Worm (Caenorhabditis elegans) whole organism, young adult: ENCODE data around the gene acs-5.
A peak's percentile ranks its signal among the peaks of the same experiment; 100 is the strongest.

ENCODE experiments used
- B0336.3 ChIP-seq: fragments of 200-800 bp; sonication (Bioruptor generic); IDR thresholded peaks from 2 replicates; pipeline ENCODE4 v1.3.6; 2022; ENCODE audit warnings: missing genetic modification characterization, missing compliant biosample characterization
- C06A6.2 ChIP-seq: fragments of 200-800 bp; sonication (Bioruptor generic); conservative IDR thresholded peaks from 2 replicates; pipeline ENCODE4 v1.3.6; 2022; ENCODE audit warnings: missing genetic modification characterization, missing compliant biosample characterization
- F33H1.4 ChIP-seq: fragments of 200-800 bp; sonication (Bioruptor generic); IDR thresholded peaks from 2 replicates; pipeline ENCODE4 v1.3.6; 2022; ENCODE audit warnings: missing genetic modification reagents, missing genetic modification characterization, missing compliant biosample characterization
- F37B4.10 ChIP-seq: fragments of 200-800 bp; sonication (Bioruptor generic); IDR thresholded peaks from 2 replicates; pipeline ENCODE4 v1.3.6; 2022; ENCODE audit warnings: missing genetic modification characterization, missing compliant biosample characterization
- F49E8.2 ChIP-seq: sonication (generic microtip); optimal IDR thresholded peaks from 3 replicates; lab custom pipeline; 2017; ENCODE audit warnings: missing genetic modification characterization, mild to moderate bottlenecking, missing compliant biosample characterization, antibody characterized with exemption, moderate library complexity; ENCODE audit not compliant: insufficient read depth
- F57A8.1 ChIP-seq: fragments of 200-800 bp; sonication (Bioruptor generic); optimal IDR thresholded peaks from 2 replicates; lab custom pipeline; 2018; ENCODE audit warnings: mild to moderate bottlenecking, missing genetic modification characterization, moderate library complexity, missing compliant biosample characterization
- K11D2.4 ChIP-seq: fragments of 200-800 bp; sonication (Bioruptor generic); IDR thresholded peaks from 2 replicates; pipeline ENCODE4 v1.3.6; 2022; ENCODE audit warnings: missing genetic modification reagents, missing genetic modification characterization, missing compliant biosample characterization
- T26A5.8 ChIP-seq: sonication (generic microtip); optimal IDR thresholded peaks from 2 replicates; lab custom pipeline; 2016; ENCODE audit warnings: missing genetic modification characterization, missing compliant biosample characterization
- Y53F4B.3 ChIP-seq: fragments of 200-800 bp; sonication (Bioruptor generic); IDR thresholded peaks from 2 replicates; pipeline ENCODE4 v1.3.6; 2022; ENCODE audit warnings: missing genetic modification reagents, missing genetic modification characterization, missing compliant biosample characterization
- Y95B8A.8 ChIP-seq: fragments of 200-800 bp; sonication (Bioruptor generic); IDR thresholded peaks from 2 replicates; pipeline ENCODE4 v1.3.6; 2022; ENCODE audit warnings: missing genetic modification reagents, missing genetic modification characterization, missing compliant biosample characterization
- ZK185.1 ChIP-seq: sonication (generic microtip); optimal IDR thresholded peaks from 2 replicates; lab custom pipeline; 2016; ENCODE audit warnings: mild to moderate bottlenecking, missing genetic modification characterization, missing compliant biosample characterization; ENCODE audit not compliant: poor library complexity, severe bottlenecking
- aptf-3 ChIP-seq: fragments of 200-800 bp; sonication (Bioruptor generic); IDR thresholded peaks from 2 replicates; pipeline ENCODE4 v1.3.6; 2022; ENCODE audit warnings: missing genetic modification characterization, missing compliant biosample characterization
- athp-1 ChIP-seq: sonication (generic microtip); optimal IDR thresholded peaks from 2 replicates; lab custom pipeline; 2017; ENCODE audit warnings: mild to moderate bottlenecking, missing genetic modification characterization, missing compliant biosample characterization
- attf-5 ChIP-seq: fragments of 200-800 bp; sonication (Bioruptor generic); optimal IDR thresholded peaks from 2 replicates; lab custom pipeline; 2018; ENCODE audit warnings: mild to moderate bottlenecking, missing genetic modification characterization, missing compliant biosample characterization
- attf-6 ChIP-seq: fragments of 200-800 bp; sonication (Bioruptor generic); IDR thresholded peaks from 2 replicates; pipeline ENCODE4 v1.3.6; 2022; ENCODE audit warnings: missing genetic modification reagents, missing genetic modification characterization, missing compliant biosample characterization
- cebp-1 ChIP-seq, 2 experiments: fragments of 200-800 bp in 1 of 2; sonication (Bioruptor generic) in 1 of 2; sonication (generic microtip) in 1 of 2; IDR thresholded peaks in 1 of 2; optimal IDR thresholded peaks in 1 of 2; 2 replicates each; pipeline versions ENCODE4 v1.3.6 to Lab custom; 2017 to 2022; ENCODE audit warnings: missing compliant biosample characterization in 2 of 2, missing genetic modification characterization in 2 of 2, mild to moderate bottlenecking in 1 of 2, missing genetic modification reagents in 1 of 2, moderate library complexity in 1 of 2
- ceh-100 ChIP-seq: fragments of 200-800 bp; sonication (Bioruptor generic); IDR thresholded peaks from 2 replicates; pipeline ENCODE4 v1.3.6; 2022; ENCODE audit warnings: missing genetic modification reagents, missing genetic modification characterization, missing compliant biosample characterization
- ceh-27 ChIP-seq: fragments of 200-800 bp; sonication (Bioruptor generic); optimal IDR thresholded peaks from 2 replicates; lab custom pipeline; 2018; ENCODE audit warnings: mild to moderate bottlenecking, missing genetic modification characterization, moderate library complexity, missing compliant biosample characterization
- ceh-58 ChIP-seq: fragments of 200-800 bp; sonication (Bioruptor generic); IDR thresholded peaks from 2 replicates; pipeline ENCODE4 v1.3.6; 2022; ENCODE audit warnings: missing genetic modification characterization, missing compliant biosample characterization
- ceh-79 ChIP-seq: sonication (generic microtip); optimal IDR thresholded peaks from 2 replicates; lab custom pipeline; 2017; ENCODE audit warnings: mild to moderate bottlenecking, missing genetic modification characterization, missing compliant biosample characterization
- ceh-91 ChIP-seq: fragments of 200-800 bp; sonication (Bioruptor generic); IDR thresholded peaks from 2 replicates; pipeline ENCODE4 v1.3.6; 2022; ENCODE audit warnings: missing genetic modification reagents, missing genetic modification characterization, missing compliant biosample characterization
- ets-4 ChIP-seq: fragments of 200-800 bp; sonication (Bioruptor generic); optimal IDR thresholded peaks from 2 replicates; lab custom pipeline; 2018; ENCODE audit warnings: mild to moderate bottlenecking, missing genetic modification characterization, missing compliant biosample characterization
- gei-17 ChIP-seq: fragments of 200-800 bp; sonication (Bioruptor generic); optimal IDR thresholded peaks from 2 replicates; lab custom pipeline; 2018; ENCODE audit warnings: mild to moderate bottlenecking, missing genetic modification characterization, missing compliant biosample characterization
- hsf-1 ChIP-seq: fragments of 200-800 bp; sonication (Bioruptor generic); IDR thresholded peaks from 2 replicates; pipeline ENCODE4 v1.3.6; 2022; ENCODE audit warnings: missing genetic modification reagents, missing genetic modification characterization, missing compliant biosample characterization
- let-526 ChIP-seq: fragments of 200-800 bp; sonication (Bioruptor generic); IDR thresholded peaks from 2 replicates; pipeline ENCODE4 v1.3.6; 2022; ENCODE audit warnings: missing genetic modification reagents, missing genetic modification characterization, missing compliant biosample characterization
- let-607 ChIP-seq, 2 experiments: fragments of 200-800 bp in 1 of 2; sonication (Bioruptor generic) in 1 of 2; sonication (generic microtip) in 1 of 2; optimal IDR thresholded peaks; 2 replicates each; lab custom pipeline; 2016 to 2018; ENCODE audit warnings: mild to moderate bottlenecking in 2 of 2, missing compliant biosample characterization in 2 of 2, missing genetic modification characterization in 2 of 2, moderate library complexity in 2 of 2, missing genotype in 1 of 2
- lin-26 ChIP-seq: fragments of 200-800 bp; sonication (Bioruptor generic); IDR thresholded peaks from 2 replicates; pipeline ENCODE4 v1.3.6; 2022; ENCODE audit warnings: missing genetic modification reagents, missing genetic modification characterization, missing compliant biosample characterization
- lin-35 ChIP-seq, 3 experiments: fragments of 150-350 bp in 2 of 3; sonication (generic microtip) in 1 of 3; optimal IDR thresholded peaks; 2 replicates each; lab custom pipeline; 2014 to 2018; ENCODE audit warnings: missing biosample characterization in 3 of 3, missing genetic modification characterization in 3 of 3, missing genetic modification reagents in 3 of 3
- lin-54 ChIP-seq: fragments of 200-800 bp; sonication (Bioruptor generic); optimal IDR thresholded peaks from 2 replicates; lab custom pipeline; 2018; ENCODE audit warnings: mild to moderate bottlenecking, missing genetic modification characterization, missing compliant biosample characterization
- madf-3 ChIP-seq: fragments of 200-800 bp; sonication (Bioruptor generic); IDR thresholded peaks from 2 replicates; pipeline ENCODE4 v1.3.6; 2022; ENCODE audit warnings: missing genetic modification reagents, missing genetic modification characterization, missing compliant biosample characterization
- madf-6 ChIP-seq: fragments of 200-800 bp; sonication (Bioruptor generic); IDR thresholded peaks from 2 replicates; pipeline ENCODE4 v1.3.6; 2022; ENCODE audit warnings: missing genetic modification reagents, missing genetic modification characterization, missing compliant biosample characterization
- mxl-1 ChIP-seq: sonication (generic microtip); optimal IDR thresholded peaks from 2 replicates; lab custom pipeline; 2016; ENCODE audit warnings: missing genetic modification characterization, missing compliant biosample characterization
- nfya-2 ChIP-seq: fragments of 200-800 bp; sonication (Bioruptor generic); IDR thresholded peaks from 2 replicates; pipeline ENCODE4 v1.3.6; 2022; ENCODE audit warnings: missing genetic modification reagents, missing genetic modification characterization, missing compliant biosample characterization
- nhr-90 ChIP-seq: sonication (generic microtip); optimal IDR thresholded peaks from 2 replicates; lab custom pipeline; 2016; ENCODE audit warnings: missing genotype, mild to moderate bottlenecking, missing genetic modification characterization, missing compliant biosample characterization
- pbrm-1 ChIP-seq: fragments of 200-800 bp; sonication (Bioruptor generic); IDR thresholded peaks from 2 replicates; pipeline ENCODE4 v1.3.6; 2022; ENCODE audit warnings: missing genetic modification reagents, missing genetic modification characterization, missing compliant biosample characterization
- rec-8 ChIP-seq, 2 experiments: sonication (generic microtip); optimal IDR thresholded peaks; 2 replicates each; lab custom pipeline; 2016; ENCODE audit warnings: mild to moderate bottlenecking in 2 of 2, missing genetic modification characterization in 2 of 2, missing genetic modification reagents in 2 of 2, missing genotype in 2 of 2, missing biosample characterization in 1 of 2, missing compliant biosample characterization in 1 of 2, moderate library complexity in 1 of 2
- rpc-1 ChIP-seq, 2 experiments: fragments of 150-350 bp in 1 of 2; sonication (generic microtip) in 1 of 2; optimal IDR thresholded peaks; 2 replicates each; lab custom pipeline; 2014 to 2018; ENCODE audit warnings: missing biosample characterization in 1 of 2, missing genetic modification characterization in 1 of 2, missing genetic modification reagents in 1 of 2, missing genotype in 1 of 2
- sdz-38 ChIP-seq: sonication (generic microtip); optimal IDR thresholded peaks from 2 replicates; lab custom pipeline; 2016; ENCODE audit warnings: missing genotype, missing genetic modification characterization, missing compliant biosample characterization
- snpc-1.3 ChIP-seq: sonication (generic microtip); optimal IDR thresholded peaks from 2 replicates; lab custom pipeline; 2017; ENCODE audit warnings: missing genetic modification characterization, mild to moderate bottlenecking, missing compliant biosample characterization, antibody characterized with exemption, moderate library complexity, missing genotype, missing genetic modification reagents; ENCODE audit not compliant: insufficient read depth
- snpc-3.4 ChIP-seq: sonication (generic microtip); optimal IDR thresholded peaks from 2 replicates; lab custom pipeline; 2017; ENCODE audit warnings: missing genetic modification characterization, mild to moderate bottlenecking, missing compliant biosample characterization, antibody characterized with exemption, moderate library complexity, missing genotype, missing genetic modification reagents
- snpc-4 ChIP-seq, 5 experiments: fragments of 150-350 bp in 1 of 5; sonication (generic microtip) in 4 of 5; optimal IDR thresholded peaks; 2 replicates each; lab custom pipeline; 2014 to 2018; ENCODE audit warnings: missing genetic modification characterization in 5 of 5, missing biosample characterization in 3 of 5, antibody characterized with exemption in 2 of 5, mild to moderate bottlenecking in 2 of 5, missing compliant biosample characterization in 2 of 5, missing genotype in 2 of 5, moderate library complexity in 2 of 5, missing genetic modification reagents in 1 of 5
- somi-1 ChIP-seq: fragments of 200-800 bp; sonication (Bioruptor generic); optimal IDR thresholded peaks from 2 replicates; lab custom pipeline; 2018; ENCODE audit warnings: mild to moderate bottlenecking, missing genetic modification characterization, missing compliant biosample characterization
- tlf-1 ChIP-seq: fragments of 200-800 bp; sonication (Bioruptor generic); optimal IDR thresholded peaks from 2 replicates; lab custom pipeline; 2018; ENCODE audit warnings: mild to moderate bottlenecking, missing genetic modification characterization, missing compliant biosample characterization
- unc-62 ChIP-seq: fragments of 150-350 bp; optimal IDR thresholded peaks from 2 replicates; lab custom pipeline; 2014; ENCODE audit warnings: missing biosample characterization, missing genetic modification reagents, missing genetic modification characterization
- zfh-2 ChIP-seq: fragments of 200-800 bp; sonication (Bioruptor generic); conservative IDR thresholded peaks from 2 replicates; pipeline ENCODE4 v1.3.6; 2022; ENCODE audit warnings: missing genetic modification reagents, missing genetic modification characterization, missing compliant biosample characterization
- zim-3 ChIP-seq: sonication (generic microtip); optimal IDR thresholded peaks from 2 replicates; lab custom pipeline; 2017; ENCODE audit warnings: mild to moderate bottlenecking, missing genetic modification characterization, moderate library complexity, missing compliant biosample characterization

The acs-5 gene

DNA sequence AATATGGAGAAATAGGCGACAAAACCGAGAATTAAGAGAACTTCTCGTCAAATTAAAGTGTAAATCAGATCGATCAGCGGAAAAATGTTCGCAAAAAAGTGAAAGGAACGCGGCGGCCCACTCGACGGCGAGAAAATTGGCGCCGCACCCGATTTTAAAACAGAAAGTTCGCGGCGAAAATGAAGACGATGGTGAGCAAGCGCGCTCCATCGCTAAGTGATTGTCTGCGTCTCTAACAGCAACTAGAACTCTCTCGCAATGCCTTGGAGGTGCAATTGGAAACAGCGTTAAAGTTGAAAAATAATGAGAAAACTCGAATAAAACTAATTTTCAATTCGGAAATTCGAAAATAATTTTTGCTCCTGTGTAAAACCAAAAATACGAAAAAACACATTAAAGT is 13.3 kb downstream of the acs-5 start (continued):
- TF ChIP-seq F57A8.1 = no peak
- TF ChIP-seq ceh-91 (GFP tag; lab: Robert Waterston, UW) = peak; percentile 84
- no peak for TF ChIP-seq attf-6 (GFP tag; lab: Robert Waterston, UW)
- no peak for TF ChIP-seq somi-1
- no peak for TF ChIP-seq zim-3 (tag; lab: Kevin White, UChicago)
- peak; percentile 40 for TF ChIP-seq tlf-1 (GFP tag; lab: Kevin White, UChicago)
- no peak for TF ChIP-seq sdz-38 (tag; lab: Kevin White, UChicago)
- no peak for TF ChIP-seq ceh-58 (GFP tag; lab: Robert Waterston, UW)
- peak; percentile 21; the same call in 1 of the 2 replicates for TF ChIP-seq ceh-100 (GFP tag; lab: Robert Waterston, UW)
- TF ChIP-seq hsf-1 (GFP tag; lab: Robert Waterston, UW) = peak; percentile 84
- TF ChIP-seq let-526 (GFP tag; lab: Robert Waterston, UW) = no peak
- no peak for TF ChIP-seq unc-62 (GFP tag; lab: Kevin White, UChicago)
- no peak for TF ChIP-seq C06A6.2 (GFP tag; lab: Robert Waterston, UW)
- TF ChIP-seq nhr-90 (tag; lab: Kevin White, UChicago) = no peak
- peak; percentile 71; the same call in 1 of the 2 replicates for TF ChIP-seq pbrm-1 (GFP tag; lab: Robert Waterston, UW)
- TF ChIP-seq T26A5.8 (tag; lab: Kevin White, UChicago) = no peak
- no peak for TF ChIP-seq K11D2.4 (GFP tag; lab: Robert Waterston, UW)
- no peak for TF ChIP-seq zfh-2 (GFP tag; lab: Robert Waterston, UW)
- TF ChIP-seq F33H1.4 (GFP tag; lab: Robert Waterston, UW) = peak; percentile 64
- peak; percentile 93 for TF ChIP-seq madf-6 (GFP tag; lab: Robert Waterston, UW)
- 0 out of 2 replicates have a peak, but pooled peaks have one; percentile 69 for TF ChIP-seq Y95B8A.8 (GFP tag; lab: Robert Waterston, UW)
- TF ChIP-seq gei-17 (GFP tag; lab: Kevin White, UChicago) = no peak
- no peak for TF ChIP-seq Y53F4B.3
- TF ChIP-seq ZK185.1 (tag; lab: Kevin White, UChicago) = no peak
- no peak for TF ChIP-seq ceh-79 (tag; lab: Kevin White, UChicago)
- TF ChIP-seq snpc-4 (GFP tag; optimal IDR thresholded peaks at IDR 0.05; lab: Kevin White, UChicago) = no peak
- TF ChIP-seq snpc-4 (tag; optimal IDR thresholded peaks at IDR 0.05; lab: Kevin White, UChicago) = peak in 2 of 4 experiments; percentile 15 to 16
- peak; percentile 20 for TF ChIP-seq F49E8.2 (tag; lab: Kevin White, UChicago)
- TF ChIP-seq ceh-27 (GFP tag; lab: Kevin White, UChicago) = peak; percentile 40
- no peak for TF ChIP-seq F37B4.10 (GFP tag; lab: Robert Waterston, UW)
- no peak for TF ChIP-seq let-607 (tag; optimal IDR thresholded peaks at IDR 0.05; lab: Kevin White, UChicago)
- TF ChIP-seq attf-5 = no peak
- TF ChIP-seq lin-54 = peak; percentile 63
- TF ChIP-seq ets-4 (GFP tag; lab: Kevin White, UChicago) = no peak
- TF ChIP-seq lin-26 = no peak
- TF ChIP-seq madf-3 (GFP tag; lab: Robert Waterston, UW) = 0 out of 2 replicates have a peak, but pooled peaks have one; percentile 25
- no peak for TF ChIP-seq athp-1 (tag; lab: Kevin White, UChicago)
- TF ChIP-seq rec-8 (tag; optimal IDR thresholded peaks at IDR 0.05; lab: Kevin White, UChicago) = no peak
- TF ChIP-seq lin-35 (GFP tag; optimal IDR thresholded peaks at IDR 0.05; lab: Kevin White, UChicago) = no peak
- peak; percentile 14 for TF ChIP-seq snpc-3.4 (tag; lab: Kevin White, UChicago)
- no peak for TF ChIP-seq rpc-1 (optimal IDR thresholded peaks at IDR 0.05; lab: Kevin White, UChicago)
- no peak for TF ChIP-seq rpc-1 (tag; optimal IDR thresholded peaks at IDR 0.05; lab: Kevin White, UChicago)
- no peak for TF ChIP-seq nfya-2 (GFP tag; lab: Robert Waterston, UW)
- TF ChIP-seq cebp-1 (GFP tag; IDR thresholded peaks at IDR 0.05; lab: Robert Waterston, UW) = no peak
- peak; percentile 20 for TF ChIP-seq cebp-1 (tag; optimal IDR thresholded peaks at IDR 0.05; lab: Kevin White, UChicago)
- no peak for TF ChIP-seq aptf-3
- TF ChIP-seq mxl-1 (tag; lab: Kevin White, UChicago) = no peak
- TF ChIP-seq B0336.3 (GFP tag; lab: Robert Waterston, UW) = 0 out of 2 replicates have a peak, but pooled peaks have one; percentile 42
- TF ChIP-seq snpc-1.3 = no peak
